Comparison of ENCODE assay signal across 1 fruit fly cellular context in the genomic region with DNA sequence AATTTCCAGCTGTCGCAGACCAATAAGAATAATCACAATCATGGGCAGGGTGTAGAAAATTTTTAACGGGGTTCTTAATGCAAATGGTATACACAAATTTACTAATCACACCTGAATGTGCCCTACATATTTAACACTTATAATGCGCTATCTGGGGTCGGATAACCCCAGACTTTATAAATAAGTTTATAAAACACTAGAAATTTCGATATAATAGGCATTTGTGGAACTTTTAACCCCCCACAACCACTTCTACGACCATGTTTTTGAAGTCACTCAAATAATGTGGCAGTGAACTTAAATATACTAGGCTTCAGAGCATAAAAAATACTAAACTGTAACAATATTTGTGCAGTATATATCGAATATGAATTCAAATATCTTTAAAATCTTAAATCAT.
TF ChIP-seq lines count a peak whose summit lies in the region.

A gene (minus strand): TSS at position 264 of the 400 bp plus-strand sequence.

TF ChIP-seq in whole organism, embryonic, 481 proteins besides CTCF, POLR2A, EP300 and RAD21 (continued from another document and continues in another):
- TF ChIP-seq PHDP (tag; optimal IDR thresholded peaks at IDR 0.05; lab: Kevin White, UChicago) (peak; percentile 99), fru (optimal IDR thresholded peaks at IDR 0.05; lab: Kevin White, UChicago) (no peak), CG10959 (GFP tag; IDR thresholded peaks at IDR 0.05; lab: Robert Waterston, UW) (peak; percentile 87), Pdp1 (GFP tag; optimal IDR thresholded peaks at IDR 0.05; lab: Kevin White, UChicago) (peak; percentile 96 to 99), dpn (GFP tag; optimal IDR thresholded peaks at IDR 0.05; lab: Kevin White, UChicago) (peak; percentile 98), crol (GFP tag; IDR thresholded peaks at IDR 0.05; lab: Robert Waterston, UW) (peak; percentile 67), Hmx (GFP tag; optimal IDR thresholded peaks at IDR 0.05; lab: Kevin White, UChicago) (peak; percentile 95), CG17361 (GFP tag; IDR thresholded peaks at IDR 0.05; lab: Robert Waterston, UW) (peak; percentile 98), Ets65A (GFP tag; lab: Kevin White, UChicago) (peak; percentile 99), CG32767 (GFP tag; IDR thresholded peaks at IDR 0.05; lab: Robert Waterston, UW) (peak; percentile 97), CG3065 (GFP tag; optimal IDR thresholded peaks at IDR 0.05; lab: Kevin White, UChicago) (peak; percentile 93), CG8944 (GFP tag; optimal IDR thresholded peaks at IDR 0.05; lab: Kevin White, UChicago) (peak; percentile 98), sens (GFP tag; lab: Kevin White, UChicago) (peak; percentile 100), CG3995 (GFP tag; optimal IDR thresholded peaks at IDR 0.05; lab: Kevin White, UChicago) (peak; percentile 86), seq (GFP tag; IDR thresholded peaks at IDR 0.05; lab: Robert Waterston, UW) (peak; percentile 98), gce (GFP tag; IDR thresholded peaks at IDR 0.05; lab: Robert Waterston, UW) (peak; percentile 93), sisA (GFP tag; IDR thresholded peaks at IDR 0.05; lab: Robert Waterston, UW) (peak; percentile 98), klu (GFP tag; IDR thresholded peaks at IDR 0.05; lab: Robert Waterston, UW) (peak; percentile 97), CG12104 (GFP tag; optimal IDR thresholded peaks at IDR 0.05; lab: Kevin White, UChicago) (peak; percentile 96), tgo (GFP tag; IDR thresholded peaks at IDR 0.05; lab: Robert Waterston, UW) (peak; percentile 98), Fer1 (GFP tag; optimal IDR thresholded peaks at IDR 0.05; lab: Kevin White, UChicago) (peak; percentile 99), fd64A (GFP tag; optimal IDR thresholded peaks at IDR 0.05; lab: Kevin White, UChicago) (peak; percentile 92), CG14965 (GFP tag; optimal IDR thresholded peaks at IDR 0.05; lab: Kevin White, UChicago; ENCODE audit: borderline replicate concordance) (peak; percentile 71), CG12942 (GFP tag; optimal IDR thresholded peaks at IDR 0.05; lab: Kevin White, UChicago) (peak; percentile 97), lab (GFP tag; optimal IDR thresholded peaks at IDR 0.05; lab: Kevin White, UChicago) (peak; percentile 99), CG2199 (GFP tag; IDR thresholded peaks at IDR 0.05; lab: Robert Waterston, UW) (peak; percentile 87; the same call in 2 of the 3 replicates), Hr39 (optimal IDR thresholded peaks at IDR 0.05; lab: Kevin White, UChicago) (no peak), CG15269 (tag; optimal IDR thresholded peaks at IDR 0.05; lab: Kevin White, UChicago) (peak; percentile 99), CG17328 (GFP tag; IDR thresholded peaks at IDR 0.05; lab: Robert Waterston, UW) (peak; percentile 96), Usf (GFP tag; optimal IDR thresholded peaks at IDR 0.05; lab: Kevin White, UChicago) (peak; percentile 96), CG11093 (GFP tag; IDR thresholded peaks at IDR 0.05; lab: Robert Waterston, UW) (peak; percentile 97), CG33557 (GFP tag; optimal IDR thresholded peaks at IDR 0.05; lab: Kevin White, UChicago) (peak; percentile 97), ATbp (GFP tag; optimal IDR thresholded peaks at IDR 0.05; lab: Kevin White, UChicago) (peak; percentile 97), Dfd (GFP tag; optimal IDR thresholded peaks at IDR 0.05; lab: Kevin White, UChicago) (no peak), CG17385 (GFP tag; optimal IDR thresholded peaks at IDR 0.05; lab: Kevin White, UChicago) (peak; percentile 96), her (GFP tag; optimal IDR thresholded peaks at IDR 0.05; lab: Kevin White, UChicago) (peak; percentile 96), nau (GFP tag; optimal IDR thresholded peaks at IDR 0.05; lab: Kevin White, UChicago) (peak; percentile 97), Xrp1 (GFP tag; IDR thresholded peaks at IDR 0.05; lab: Robert Waterston, UW) (peak; percentile 98), z (GFP tag; IDR thresholded peaks at IDR 0.05; lab: Robert Waterston, UW) (peak; percentile 66; the same call in 2 of the 3 replicates), ttk (GFP tag; IDR thresholded peaks at IDR 0.05; lab: Robert Waterston, UW) (peak; percentile 94), nmo (GFP tag; optimal IDR thresholded peaks at IDR 0.05; lab: Kevin White, UChicago) (peak; percentile 98), CG16779 (GFP tag; IDR thresholded peaks at IDR 0.05; lab: Robert Waterston, UW) (peak; percentile 95), CG13287 (GFP tag; IDR thresholded peaks at IDR 0.05; lab: Robert Waterston, UW; ENCODE audit: partially characterized antibody) (peak; percentile 69; the same call in 1 of the 2 replicates), CG7963 (GFP tag; IDR thresholded peaks at IDR 0.05; lab: Robert Waterston, UW; ENCODE audit: partially characterized antibody) (no peak), slbo (GFP tag; IDR thresholded peaks at IDR 0.05; lab: Robert Waterston, UW) (peak; percentile 98), ewg (GFP tag; optimal IDR thresholded peaks at IDR 0.05; lab: Kevin White, UChicago) (peak; percentile 94), rib (GFP tag; IDR thresholded peaks at IDR 0.05; lab: Robert Waterston, UW) (peak; percentile 98), CG13424 (tag; optimal IDR thresholded peaks at IDR 0.05; lab: Kevin White, UChicago) (peak; percentile 99), Six4 (GFP tag; optimal IDR thresholded peaks at IDR 0.05; lab: Kevin White, UChicago) (peak; percentile 95), CG16815 (GFP tag; optimal IDR thresholded peaks at IDR 0.05; lab: Kevin White, UChicago) (peak; percentile 97), dm (GFP tag; optimal IDR thresholded peaks at IDR 0.05; lab: Kevin White, UChicago) (peak; percentile 95), CG8924 (tag; optimal IDR thresholded peaks at IDR 0.05; lab: Kevin White, UChicago) (peak; percentile 98), CG11560 (tag; IDR thresholded peaks at IDR 0.05; lab: Robert Waterston, UW) (peak; percentile 90), CG6254 (GFP tag; optimal IDR thresholded peaks at IDR 0.05; lab: Kevin White, UChicago) (peak; percentile 92), Hand (GFP tag; optimal IDR thresholded peaks at IDR 0.05; lab: Kevin White, UChicago) (peak; percentile 97), kay (GFP tag; optimal IDR thresholded peaks at IDR 0.05; lab: Kevin White, UChicago) (peak; percentile 95), YL-1 (GFP tag; optimal IDR thresholded peaks at IDR 0.05; lab: Kevin White, UChicago) (peak; percentile 95), chinmo (GFP tag; IDR thresholded peaks at IDR 0.05; lab: Robert Waterston, UW; ENCODE audit: partially characterized antibody) (0 out of 4 replicates have a peak, but pooled peaks have one; percentile 15), Rx (GFP tag; IDR thresholded peaks at IDR 0.05; lab: Robert Waterston, UW) (peak; percentile 95), CG8478 (optimal IDR thresholded peaks at IDR 0.05; lab: Kevin White, UChicago) (no peak), NK7.1 (GFP tag; optimal IDR thresholded peaks at IDR 0.05; lab: Kevin White, UChicago) (peak; percentile 94), HLHmδ (GFP tag; optimal IDR thresholded peaks at IDR 0.05; lab: Kevin White, UChicago) (no peak), CG6854 (GFP tag; optimal IDR thresholded peaks at IDR 0.05; lab: Kevin White, UChicago) (peak; percentile 94), dati (GFP tag; IDR thresholded peaks at IDR 0.05; lab: Robert Waterston, UW) (peak; percentile 86), CG13123 (GFP tag; optimal IDR thresholded peaks at IDR 0.05; lab: Kevin White, UChicago) (peak; percentile 92), bbx (GFP tag; IDR thresholded peaks at IDR 0.05; lab: Robert Waterston, UW; ENCODE audit: partially characterized antibody) (no peak), HLH54F (GFP tag; optimal IDR thresholded peaks at IDR 0.05; lab: Kevin White, UChicago) (peak; percentile 98), repo (GFP tag; optimal IDR thresholded peaks at IDR 0.05; lab: Kevin White, UChicago) (peak; percentile 92), bowl (GFP tag; IDR thresholded peaks at IDR 0.05; lab: Robert Waterston, UW) (peak; percentile 87), CG9797 (GFP tag; optimal IDR thresholded peaks at IDR 0.05; lab: Kevin White, UChicago) (peak; percentile 77), knrl (GFP tag; IDR thresholded peaks at IDR 0.05; lab: Robert Waterston, UW; ENCODE audit: partially characterized antibody) (no peak), Sry-δ (GFP tag; optimal IDR thresholded peaks at IDR 0.05; lab: Kevin White, UChicago) (peak; percentile 72), cas (GFP tag; IDR thresholded peaks at IDR 0.05; lab: Robert Waterston, UW) (peak; percentile 94), CG10565 (GFP tag; optimal IDR thresholded peaks at IDR 0.05; lab: Kevin White, UChicago) (peak; percentile 86), h (optimal IDR thresholded peaks at IDR 0.05; lab: Kevin White, UChicago) (no peak), ERR (GFP tag; optimal IDR thresholded peaks at IDR 0.05; lab: Kevin White, UChicago) (peak; percentile 95), ssp (GFP tag; IDR thresholded peaks at IDR 0.05; lab: Robert Waterston, UW) (peak; percentile 89), unc-4 (GFP tag; IDR thresholded peaks at IDR 0.05; lab: Robert Waterston, UW; ENCODE audit: partially characterized antibody) (peak; percentile 51; the same call in 1 of the 2 replicates), gfzf (GFP tag; optimal IDR thresholded peaks at IDR 0.05; lab: Kevin White, UChicago) (peak; percentile 61), Dref (GFP tag; IDR thresholded peaks at IDR 0.05; lab: Robert Waterston, UW) (peak; percentile 47), CG14050 (GFP tag; IDR thresholded peaks at IDR 0.05; lab: Robert Waterston, UW) (peak; percentile 96), emc (GFP tag; optimal IDR thresholded peaks at IDR 0.05; lab: Kevin White, UChicago) (peak; percentile 92), Atf3 (GFP tag; optimal IDR thresholded peaks at IDR 0.05; lab: Kevin White, UChicago) (peak; percentile 97), CG1024 (GFP tag; IDR thresholded peaks at IDR 0.05; lab: Robert Waterston, UW) (peak; percentile 88), CG3407 (GFP tag; optimal IDR thresholded peaks at IDR 0.05; lab: Kevin White, UChicago) (peak; percentile 96), CG16863 (GFP tag; optimal IDR thresholded peaks at IDR 0.05; lab: Kevin White, UChicago) (peak; percentile 96), sima (GFP tag; optimal IDR thresholded peaks at IDR 0.05; lab: Kevin White, UChicago) (peak; percentile 87), br (optimal IDR thresholded peaks at IDR 0.05; lab: Kevin White, UChicago) (no peak), CkIIα-i1 (GFP tag; IDR thresholded peaks at IDR 0.05; lab: Robert Waterston, UW) (peak; percentile 63; the same call in 1 of the 2 replicates), run (tag; optimal IDR thresholded peaks at IDR 0.05; lab: Kevin White, UChicago) (peak; percentile 94), CG14667 (GFP tag; IDR thresholded peaks at IDR 0.05; lab: Robert Waterston, UW) (peak; percentile 97), Elba2 (GFP tag; optimal IDR thresholded peaks at IDR 0.05; lab: Kevin White, UChicago) (peak; percentile 99), Doc2 (GFP tag; IDR thresholded peaks at IDR 0.05; lab: Robert Waterston, UW) (peak; percentile 91), CG12769 (tag; optimal IDR thresholded peaks at IDR 0.05; lab: Kevin White, UChicago) (peak; percentile 99), CG9932 (GFP tag; IDR thresholded peaks at IDR 0.05; lab: Robert Waterston, UW) (peak; percentile 99), ato (GFP tag; IDR thresholded peaks at IDR 0.05; lab: Robert Waterston, UW; ENCODE audit: partially characterized antibody) (no peak), Ssrp (tag; optimal IDR thresholded peaks at IDR 0.05; lab: Kevin White, UChicago) (peak; percentile 97), pho (GFP tag; optimal IDR thresholded peaks at IDR 0.05; lab: Kevin White, UChicago) (peak; percentile 98), CG33213 (GFP tag; optimal IDR thresholded peaks at IDR 0.05; lab: Kevin White, UChicago) (peak; percentile 98), gsb-n (tag; optimal IDR thresholded peaks at IDR 0.05; lab: Kevin White, UChicago) (peak; percentile 97), dmrt11E (tag; optimal IDR thresholded peaks at IDR 0.05; lab: Kevin White, UChicago) (peak; percentile 97), nom (GFP tag; optimal IDR thresholded peaks at IDR 0.05; lab: Kevin White, UChicago) (peak; percentile 95), aop (GFP tag; IDR thresholded peaks at IDR 0.05; lab: Robert Waterston, UW) (peak; percentile 82), sr (GFP tag; IDR thresholded peaks at IDR 0.05; lab: Robert Waterston, UW) (peak; percentile 83; the same call in 2 of the 3 replicates), CG13624 (GFP tag; optimal IDR thresholded peaks at IDR 0.05; lab: Kevin White, UChicago) (peak; percentile 98), stc (GFP tag; IDR thresholded peaks at IDR 0.05; lab: Robert Waterston, UW) (peak; percentile 96), Antp (GFP tag; optimal IDR thresholded peaks at IDR 0.05; lab: Kevin White, UChicago) (peak; percentile 98), CG1647 (GFP tag; optimal IDR thresholded peaks at IDR 0.05; lab: Kevin White, UChicago) (peak; percentile 97), Ada2b (GFP tag; IDR thresholded peaks at IDR 0.05; lab: Robert Waterston, UW) (peak; percentile 97), Deaf1 (tag; optimal IDR thresholded peaks at IDR 0.05; lab: Kevin White, UChicago) (peak; percentile 85), Gsc (GFP tag; IDR thresholded peaks at IDR 0.05; lab: Robert Waterston, UW) (no peak; the same call in 1 of the 2 replicates), Aef1 (GFP tag; IDR thresholded peaks at IDR 0.05; lab: Robert Waterston, UW) (peak; percentile 95), CG1602 (GFP tag; optimal IDR thresholded peaks at IDR 0.05; lab: Kevin White, UChicago) (peak; percentile 98), CG2889 (GFP tag; IDR thresholded peaks at IDR 0.05; lab: Robert Waterston, UW) (peak; percentile 97), dysf (GFP tag; IDR thresholded peaks at IDR 0.05; lab: Robert Waterston, UW) (peak; percentile 99), CG6654 (GFP tag; optimal IDR thresholded peaks at IDR 0.05; lab: Kevin White, UChicago) (peak; percentile 89), CG11456 (GFP tag; IDR thresholded peaks at IDR 0.05; lab: Robert Waterston, UW) (peak; percentile 98), lbe (GFP tag; optimal IDR thresholded peaks at IDR 0.05; lab: Kevin White, UChicago) (peak; percentile 98), CG8281 (tag; optimal IDR thresholded peaks at IDR 0.05; lab: Kevin White, UChicago) (peak; percentile 93), CG6813 (GFP tag; optimal IDR thresholded peaks at IDR 0.05; lab: Kevin White, UChicago) (peak; percentile 97), Optix (GFP tag; IDR thresholded peaks at IDR 0.05; lab: Robert Waterston, UW) (peak; percentile 96), CG2712 (tag; optimal IDR thresholded peaks at IDR 0.05; lab: Kevin White, UChicago) (peak; percentile 98), Dip3 (GFP tag; optimal IDR thresholded peaks at IDR 0.05; lab: Kevin White, UChicago) (peak; percentile 97), Sox102F (GFP tag; optimal IDR thresholded peaks at IDR 0.05; lab: Kevin White, UChicago) (peak; percentile 97), kah (GFP tag; optimal IDR thresholded peaks at IDR 0.05; lab: Kevin White, UChicago) (peak; percentile 95), twi (tag; optimal IDR thresholded peaks at IDR 0.05; lab: Kevin White, UChicago) (peak; percentile 96)
